Fruit fly (Drosophila melanogaster) whole organism, embryonic: ENCODE results near the gene cni.
A peak's percentile ranks its signal among the peaks of the same experiment; 100 is the strongest.

Source experiments
- Abd-B ChIP-seq: fragments of 200-800 bp; sonication (Bioruptor generic); optimal IDR thresholded peaks from 2 replicates; lab custom pipeline; 2018; ENCODE audit warnings: missing biosample characterization, mild to moderate bottlenecking, missing genetic modification characterization, moderate library complexity
- Blimp-1 ChIP-seq: fragments of 200-800 bp; sonication (Bioruptor generic); optimal IDR thresholded peaks from 3 replicates; lab custom pipeline; 2018; ENCODE audit warnings: missing biosample characterization, missing genetic modification characterization, mild to moderate bottlenecking, moderate library complexity, missing genetic modification reagents
- CG10321 ChIP-seq: fragments of 200-800 bp; sonication (Bioruptor generic); IDR thresholded peaks from 2 replicates; pipeline ENCODE4 v1.3.6; 2022; ENCODE audit warnings: missing biosample characterization, missing genetic modification characterization
- CG10462 ChIP-seq: fragments of 200-800 bp; sonication (Bioruptor generic); optimal IDR thresholded peaks from 2 replicates; lab custom pipeline; 2016; ENCODE audit warnings: missing biosample characterization, missing genetic modification characterization
- CG11247 ChIP-seq: fragments of 200-800 bp; sonication (Bioruptor generic); IDR thresholded peaks from 2 replicates; pipeline ENCODE4 v1.3.6; 2022; ENCODE audit warnings: missing biosample characterization, missing genetic modification characterization
- CG11695 ChIP-seq: fragments of 200-800 bp; sonication (Bioruptor generic); IDR thresholded peaks from 3 replicates; pipeline ENCODE4 v1.3.6; 2022; ENCODE audit warnings: missing biosample characterization, missing genetic modification characterization
- CG12299 ChIP-seq: fragments of 200-800 bp; sonication (Bioruptor generic); optimal IDR thresholded peaks from 2 replicates; lab custom pipeline; 2018; ENCODE audit warnings: missing biosample characterization, mild to moderate bottlenecking, missing genetic modification characterization
- CG1233 ChIP-seq: fragments of 200-800 bp; sonication (Bioruptor generic); optimal IDR thresholded peaks from 4 replicates; lab custom pipeline; 2018; ENCODE audit warnings: missing biosample characterization, mild to moderate bottlenecking, missing genetic modification characterization
- CG12769 ChIP-seq: fragments of 200-800 bp; sonication (Bioruptor generic); optimal IDR thresholded peaks from 2 replicates; lab custom pipeline; 2019; ENCODE audit warnings: missing biosample characterization, mild to moderate bottlenecking, missing genetic modification characterization, moderate library complexity
- CG13775 ChIP-seq: fragments of 200-800 bp; sonication (Bioruptor generic); optimal IDR thresholded peaks from 3 replicates; lab custom pipeline; 2017; ENCODE audit warnings: missing biosample characterization, mild to moderate bottlenecking, missing genetic modification characterization
- CG16815 ChIP-seq: fragments of 200-800 bp; sonication (Bioruptor generic); optimal IDR thresholded peaks from 3 replicates; lab custom pipeline; 2017; ENCODE audit warnings: missing biosample characterization, mild to moderate bottlenecking, missing genetic modification characterization
- CG17829 ChIP-seq: fragments of 200-800 bp; optimal IDR thresholded peaks from 2 replicates; lab custom pipeline; 2019; ENCODE audit warnings: missing biosample characterization, mild to moderate bottlenecking, missing genetic modification characterization, moderate library complexity
- CG30020 ChIP-seq: fragments of 200-800 bp; optimal IDR thresholded peaks from 2 replicates; lab custom pipeline; 2019; ENCODE audit warnings: missing biosample characterization, mild to moderate bottlenecking, missing genetic modification characterization, moderate library complexity
- CG4328 ChIP-seq: fragments of 200-800 bp; sonication (Bioruptor generic); optimal IDR thresholded peaks from 3 replicates; lab custom pipeline; 2017; ENCODE audit warnings: missing biosample characterization, missing genetic modification reagents, missing genetic modification characterization
- CG4360 ChIP-seq: fragments of 200-800 bp; sonication (Bioruptor generic); IDR thresholded peaks from 2 replicates; pipeline ENCODE4 v1.3.6; 2022; ENCODE audit warnings: missing biosample characterization, missing genetic modification characterization
- CG6765 ChIP-seq: fragments of 200-800 bp; sonication (Bioruptor generic); optimal IDR thresholded peaks from 3 replicates; lab custom pipeline; 2017; ENCODE audit warnings: missing biosample characterization, mild to moderate bottlenecking, missing genetic modification characterization
- CG7963 ChIP-seq: fragments of 200-800 bp; sonication (Bioruptor generic); IDR thresholded peaks from 3 replicates; pipeline ENCODE4 v1.3.6; 2022; ENCODE audit warnings: missing biosample characterization, missing genetic modification characterization; ENCODE audit not compliant: partially characterized antibody
- CG8359 ChIP-seq: fragments of 200-800 bp; sonication (Bioruptor generic); optimal IDR thresholded peaks from 2 replicates; lab custom pipeline; 2017; ENCODE audit warnings: missing biosample characterization, mild to moderate bottlenecking, missing genetic modification characterization, borderline replicate concordance
- CG8478 ChIP-seq: fragments of >200 bp; optimal IDR thresholded peaks from 2 replicates; lab custom pipeline; 2018
- CrebB ChIP-seq: fragments of 200-800 bp; sonication (Bioruptor generic); optimal IDR thresholded peaks from 3 replicates; lab custom pipeline; 2018; ENCODE audit warnings: missing biosample characterization, mild to moderate bottlenecking, missing genetic modification characterization
- D ChIP-seq, 2 experiments: fragments of 200-800 bp in 1 of 2; fragments of >200 bp in 1 of 2; sonication (Bioruptor generic) in 1 of 2; optimal IDR thresholded peaks; 2 replicates in 1 of 2; 3 replicates in 1 of 2; lab custom pipeline; 2017; ENCODE audit warnings: mild to moderate bottlenecking in 1 of 2, missing biosample characterization in 1 of 2, missing genetic modification characterization in 1 of 2, missing genetic modification reagents in 1 of 2
- D19B ChIP-seq: fragments of 200-800 bp; sonication (Bioruptor generic); optimal IDR thresholded peaks from 2 replicates; lab custom pipeline; 2017; ENCODE audit warnings: missing biosample characterization, mild to moderate bottlenecking, missing genetic modification characterization
- Dip3 ChIP-seq: fragments of 200-800 bp; sonication (Bioruptor generic); optimal IDR thresholded peaks from 3 replicates; lab custom pipeline; 2016; ENCODE audit warnings: missing biosample characterization, missing genetic modification characterization
- Doc2 ChIP-seq: fragments of 200-800 bp; sonication (Bioruptor generic); IDR thresholded peaks from 2 replicates; pipeline ENCODE4 v1.3.6; 2022; ENCODE audit warnings: missing biosample characterization, missing genetic modification characterization
- E2f2 ChIP-seq: fragments of 200-800 bp; sonication (Bioruptor generic); IDR thresholded peaks from 2 replicates; pipeline ENCODE4 v1.3.6; 2022; ENCODE audit warnings: missing biosample characterization, missing genetic modification characterization
- Ets65A ChIP-seq: fragments of 200-800 bp; sonication (Bioruptor generic); peaks from one replicate; lab custom pipeline; 2016; ENCODE audit warnings: missing biosample characterization, missing genetic modification characterization
- Fer2 ChIP-seq: fragments of 200-800 bp; sonication (Bioruptor generic); optimal IDR thresholded peaks from 2 replicates; lab custom pipeline; 2018; ENCODE audit warnings: missing biosample characterization, mild to moderate bottlenecking, missing genetic modification characterization, moderate library complexity
- Neu2 ChIP-seq: fragments of 200-800 bp; sonication (Bioruptor generic); optimal IDR thresholded peaks from 3 replicates; lab custom pipeline; 2016; ENCODE audit warnings: missing biosample characterization, missing genetic modification characterization, borderline replicate concordance
- NfI ChIP-seq: fragments of 200-800 bp; sonication (Bioruptor generic); optimal IDR thresholded peaks from 3 replicates; lab custom pipeline; 2018; ENCODE audit warnings: missing biosample characterization, mild to moderate bottlenecking, missing genetic modification characterization, moderate library complexity
- Scr ChIP-seq: fragments of 200-800 bp; sonication (Bioruptor generic); IDR thresholded peaks from 2 replicates; pipeline ENCODE4 v1.3.6; 2022; ENCODE audit warnings: missing biosample characterization, missing genetic modification characterization; ENCODE audit not compliant: partially characterized antibody
- Six4 ChIP-seq: fragments of 200-800 bp; sonication (Bioruptor generic); optimal IDR thresholded peaks from 2 replicates; lab custom pipeline; 2016; ENCODE audit warnings: missing biosample characterization, missing genetic modification characterization
- Sox102F ChIP-seq: fragments of 200-800 bp; sonication (Bioruptor generic); optimal IDR thresholded peaks from 2 replicates; lab custom pipeline; 2018; ENCODE audit warnings: missing biosample characterization, mild to moderate bottlenecking, missing genetic modification characterization, moderate library complexity
- Spps ChIP-seq: fragments of 200-800 bp; sonication (Bioruptor generic); optimal IDR thresholded peaks from 2 replicates; lab custom pipeline; 2018; ENCODE audit warnings: missing biosample characterization, mild to moderate bottlenecking, missing genetic modification characterization
- Sry-δ ChIP-seq: fragments of 200-800 bp; sonication (Bioruptor generic); optimal IDR thresholded peaks from 2 replicates; lab custom pipeline; 2016; ENCODE audit warnings: missing biosample characterization, missing genetic modification characterization
- Xbp1 ChIP-seq: fragments of 200-800 bp; sonication (Bioruptor generic); optimal IDR thresholded peaks from 3 replicates; lab custom pipeline; 2016; ENCODE audit warnings: missing biosample characterization, mild to moderate bottlenecking, missing genetic modification characterization
- bigmax ChIP-seq: fragments of 200-800 bp; sonication (Bioruptor generic); optimal IDR thresholded peaks from 2 replicates; lab custom pipeline; 2018; ENCODE audit warnings: missing biosample characterization, mild to moderate bottlenecking, missing genetic modification characterization
- chinmo ChIP-seq: fragments of 200-800 bp; sonication (Bioruptor generic); IDR thresholded peaks from 4 replicates; pipeline ENCODE4 v1.3.6; 2022; ENCODE audit warnings: missing biosample characterization, missing genetic modification characterization; ENCODE audit not compliant: partially characterized antibody
- corto ChIP-seq: fragments of 200-800 bp; sonication (Bioruptor generic); optimal IDR thresholded peaks from 2 replicates; lab custom pipeline; 2016; ENCODE audit warnings: missing biosample characterization, mild to moderate bottlenecking, missing genetic modification characterization, moderate library complexity
- crc ChIP-seq: fragments of 200-800 bp; sonication (Bioruptor generic); optimal IDR thresholded peaks from 2 replicates; lab custom pipeline; 2016; ENCODE audit warnings: missing biosample characterization, missing genetic modification characterization
- disco-r ChIP-seq: fragments of 200-800 bp; sonication (Bioruptor generic); optimal IDR thresholded peaks from 2 replicates; lab custom pipeline; 2016; ENCODE audit warnings: missing biosample characterization, missing genetic modification characterization
- eyg ChIP-seq: fragments of 200-800 bp; sonication (Bioruptor generic); optimal IDR thresholded peaks from 3 replicates; lab custom pipeline; 2016; ENCODE audit warnings: missing biosample characterization, missing genetic modification characterization
- gcm2 ChIP-seq: fragments of 200-800 bp; sonication (Bioruptor generic); optimal IDR thresholded peaks from 2 replicates; lab custom pipeline; 2016; ENCODE audit warnings: missing biosample characterization, missing genetic modification characterization
- lilli ChIP-seq: fragments of 200-800 bp; sonication (Bioruptor generic); optimal IDR thresholded peaks from 3 replicates; lab custom pipeline; 2016; ENCODE audit warnings: missing biosample characterization, missing genetic modification characterization
- oc ChIP-seq: fragments of 200-800 bp; sonication (Bioruptor generic); optimal IDR thresholded peaks from 2 replicates; lab custom pipeline; 2018; ENCODE audit warnings: missing biosample characterization, mild to moderate bottlenecking, missing genetic modification characterization, moderate library complexity
- pfk ChIP-seq: fragments of 200-800 bp; sonication (Bioruptor generic); optimal IDR thresholded peaks from 2 replicates; lab custom pipeline; 2018; ENCODE audit warnings: missing biosample characterization, mild to moderate bottlenecking, missing genetic modification characterization, moderate library complexity
- pzg ChIP-seq: fragments of 200-800 bp; sonication (Bioruptor generic); optimal IDR thresholded peaks from 3 replicates; lab custom pipeline; 2018; ENCODE audit warnings: missing biosample characterization, mild to moderate bottlenecking, missing genetic modification characterization, moderate library complexity
- schlank ChIP-seq: fragments of 200-800 bp; sonication (Bioruptor generic); optimal IDR thresholded peaks from 2 replicates; lab custom pipeline; 2018; ENCODE audit warnings: missing biosample characterization, mild to moderate bottlenecking, missing genetic modification characterization
- zen2 ChIP-seq: fragments of 200-800 bp; sonication (Bioruptor generic); IDR thresholded peaks from 3 replicates; pipeline ENCODE4 v1.3.6; 2022; ENCODE audit warnings: missing biosample characterization, missing genetic modification characterization; ENCODE audit not compliant: partially characterized antibody
- zfh2 ChIP-seq: fragments of 200-800 bp; sonication (Bioruptor generic); optimal IDR thresholded peaks from 2 replicates; lab custom pipeline; 2016; ENCODE audit warnings: missing biosample characterization, missing genetic modification characterization

cni gene

dm6 chr2L:16285692-16286359, 24.7 kb downstream of the cni start (continued):
- TF ChIP-seq Abd-B (GFP tag; lab: Kevin White, UChicago) (peak; percentile 88), gcm2 (GFP tag; lab: Kevin White, UChicago) (peak; percentile 32), CG12769 (tag; lab: Kevin White, UChicago) (peak; percentile 92), eyg (GFP tag; lab: Kevin White, UChicago) (peak; percentile 57), CG4360 (GFP tag; lab: Robert Waterston, UW) (no peak), CG17829 (tag; lab: Kevin White, UChicago) (peak; percentile 89), Scr (no peak), CG8478 (no peak), CG10321 (GFP tag; lab: Robert Waterston, UW) (no peak), corto (peak; percentile 77), CG13775 (GFP tag; lab: Kevin White, UChicago) (peak; percentile 78), schlank (tag; lab: Kevin White, UChicago) (peak; percentile 80), lilli (GFP tag; lab: Kevin White, UChicago) (peak; percentile 86), bigmax (GFP tag; lab: Kevin White, UChicago) (peak; percentile 36), Dip3 (GFP tag; lab: Kevin White, UChicago) (peak; percentile 86), zen2 (GFP tag; lab: Robert Waterston, UW) (no peak), CG11695 (GFP tag; lab: Robert Waterston, UW) (no peak), CG4328 (GFP tag; lab: Kevin White, UChicago) (no peak), Fer2 (tag; lab: Kevin White, UChicago) (peak; percentile 58), pzg (GFP tag; lab: Kevin White, UChicago) (peak; percentile 3), CG16815 (GFP tag; lab: Kevin White, UChicago) (peak; percentile 78), D (optimal IDR thresholded peaks at IDR 0.05; lab: Kevin White, UChicago) (no peak), D (GFP tag; optimal IDR thresholded peaks at IDR 0.05; lab: Kevin White, UChicago) (peak; percentile 81), Ets65A (GFP tag; lab: Kevin White, UChicago) (peak; percentile 97), CG11247 (no peak), CG30020 (tag; lab: Kevin White, UChicago) (no peak), CG8359 (peak; percentile 78), crc (peak; percentile 81), disco-r (GFP tag; lab: Kevin White, UChicago) (peak; percentile 70), Neu2 (GFP tag; lab: Kevin White, UChicago) (peak; percentile 63), CG1233 (GFP tag; lab: Kevin White, UChicago) (peak; percentile 81), Xbp1 (GFP tag; lab: Kevin White, UChicago) (peak; percentile 93), E2f2 (no peak), pfk (peak; percentile 84), CG7963 (no peak), Doc2 (no peak), Six4 (GFP tag; lab: Kevin White, UChicago) (peak; percentile 91), CG10462 (GFP tag; lab: Kevin White, UChicago) (peak; percentile 64), Sry-δ (peak; percentile 20), CG6765 (GFP tag; lab: Kevin White, UChicago) (peak; percentile 15), Spps (tag; lab: Kevin White, UChicago) (peak; percentile 87), Blimp-1 (peak; percentile 88), oc (tag; lab: Kevin White, UChicago) (peak; percentile 92), Sox102F (peak; percentile 94), CrebB (peak; percentile 73), D19B (peak; percentile 75), CG12299 (tag; lab: Kevin White, UChicago) (peak; percentile 70), chinmo (GFP tag; lab: Robert Waterston, UW) (no peak), NfI (GFP tag; lab: Kevin White, UChicago) (peak; percentile 88), zfh2 (GFP tag; lab: Kevin White, UChicago) (peak; percentile 85)
